Worm (Caenorhabditis elegans) whole organism, midembryonic: ENCODE results near the gene ogdh-2.

Experiments
- cog-1 ChIP-seq: sonication (generic microtip); optimal IDR thresholded peaks from 2 replicates; lab custom pipeline; 2016; ENCODE audit warnings: missing genetic modification characterization, missing compliant biosample characterization
- flt-1 ChIP-seq: fragments of 200-800 bp; sonication (Bioruptor generic); IDR thresholded peaks from 2 replicates; pipeline ENCODE4 v1.3.6; 2022; ENCODE audit warnings: missing genetic modification characterization, missing compliant biosample characterization
- med-1 ChIP-seq: sonication (generic microtip); optimal IDR thresholded peaks from 2 replicates; lab custom pipeline; 2017; ENCODE audit warnings: missing genetic modification characterization, mild to moderate bottlenecking, missing compliant biosample characterization, antibody characterized with exemption, missing genetic modification reagents; ENCODE audit not compliant: insufficient read depth
- ztf-23 ChIP-seq: fragments of 200-800 bp; sonication (Bioruptor generic); IDR thresholded peaks from 2 replicates; pipeline ENCODE4 v1.3.6; 2022; ENCODE audit warnings: missing genetic modification reagents, missing genetic modification characterization, missing compliant biosample characterization
- ztf-29 ChIP-seq: fragments of 200-800 bp; sonication (Bioruptor generic); IDR thresholded peaks from 2 replicates; pipeline ENCODE4 v1.3.6; 2022; ENCODE audit warnings: missing genetic modification reagents, missing genetic modification characterization, missing compliant biosample characterization

DNA sequence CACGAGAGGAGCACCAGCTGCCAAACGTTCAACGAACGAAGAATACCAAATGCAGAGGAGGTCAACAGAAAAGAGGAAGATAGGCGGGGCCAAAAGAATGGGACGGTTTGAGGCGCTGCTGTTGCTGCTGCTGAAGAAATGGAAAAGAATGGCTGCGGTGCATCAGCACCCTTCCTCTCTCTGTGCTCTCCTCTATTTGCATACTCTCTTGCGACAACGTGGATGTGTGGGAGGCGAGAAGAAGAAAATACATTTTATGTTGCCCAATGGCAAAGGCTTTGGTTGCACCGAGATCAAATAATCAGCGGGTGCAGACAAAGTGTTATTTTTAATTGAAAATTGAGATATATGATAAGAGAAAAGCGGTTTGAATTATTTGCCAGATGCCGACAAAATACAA is 35.9 kb upstream of the ogdh-2 start:
- TF ChIP-seq med-1 (GFP tag; lab: Kevin White, UChicago) (no peak), ztf-23 (GFP tag; lab: Robert Waterston, UW) (no peak), flt-1 (GFP tag; lab: Robert Waterston, UW) (no peak), ztf-29 (no peak), cog-1 (tag; lab: Kevin White, UChicago) (no peak)
